Fruit fly (Drosophila melanogaster): ENCODE results near the gene rdhB.

DNA sequence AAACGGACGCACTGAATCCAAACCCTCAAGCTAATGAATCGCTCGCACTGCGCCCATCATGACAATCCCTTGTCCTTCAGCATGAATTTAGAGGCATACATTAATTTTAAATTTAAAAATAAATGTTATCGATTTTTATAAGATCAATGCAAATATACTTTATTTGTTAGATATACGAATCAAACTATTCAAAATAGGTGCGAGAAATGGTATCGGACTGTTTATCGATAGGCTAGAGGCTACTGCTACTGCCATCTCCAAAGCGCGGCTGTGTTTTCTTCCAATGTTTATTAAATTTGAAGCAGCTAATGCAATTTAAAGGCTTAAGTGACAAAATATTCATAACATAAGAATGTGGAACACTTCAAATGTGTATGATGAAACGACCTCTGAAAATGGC is 29.6 kb downstream of the rdhB start, which contains the start of gene CG43342:
- TF ChIP-seq CG8478 (optimal IDR thresholded peaks at IDR 0.05): no peak
- TF ChIP-seq CTCF (optimal IDR thresholded peaks at IDR 0.05): no peak
